Worm (Caenorhabditis elegans) whole organism, late embryonic: ENCODE measurements around the gene dpf-4.

Experiments used
- C38D4.7 ChIP-seq: fragments of 200-800 bp; sonication (Bioruptor generic); optimal IDR thresholded peaks from 2 replicates; lab custom pipeline; 2018; ENCODE audit warnings: mild to moderate bottlenecking, missing genetic modification characterization, moderate library complexity, missing compliant biosample characterization
- F13H6.1 ChIP-seq: sonication (generic microtip); optimal IDR thresholded peaks from 2 replicates; lab custom pipeline; 2016; ENCODE audit warnings: missing genetic modification characterization, missing compliant biosample characterization
- K02D7.2 ChIP-seq: sonication (generic microtip); optimal IDR thresholded peaks from 2 replicates; lab custom pipeline; 2017; ENCODE audit warnings: mild to moderate bottlenecking, missing genetic modification characterization, missing compliant biosample characterization
- Y22D7AL.16 ChIP-seq: sonication (generic microtip); optimal IDR thresholded peaks from 2 replicates; lab custom pipeline; 2016; ENCODE audit warnings: missing genetic modification characterization, missing compliant biosample characterization
- ama-1 ChIP-seq: fragments of 150-350 bp; optimal IDR thresholded peaks from 2 replicates; lab custom pipeline; 2014
- ceh-18 ChIP-seq: sonication (generic microtip); optimal IDR thresholded peaks from 2 replicates; lab custom pipeline; 2016; ENCODE audit warnings: missing genetic modification characterization, missing compliant biosample characterization
- ceh-22 ChIP-seq: sonication (generic microtip); optimal IDR thresholded peaks from 2 replicates; lab custom pipeline; 2017; ENCODE audit warnings: missing biosample characterization, missing genetic modification characterization
- ceh-30 ChIP-seq: fragments of 150-350 bp; optimal IDR thresholded peaks from 2 replicates; lab custom pipeline; 2014; ENCODE audit warnings: missing biosample characterization, missing genetic modification characterization
- ceh-31 ChIP-seq: sonication (generic microtip); optimal IDR thresholded peaks from 2 replicates; lab custom pipeline; 2016; ENCODE audit warnings: missing genetic modification characterization, missing compliant biosample characterization
- ceh-48 ChIP-seq: sonication (generic microtip); optimal IDR thresholded peaks from 2 replicates; lab custom pipeline; 2016; ENCODE audit warnings: missing genetic modification characterization, inconsistent platforms, missing compliant biosample characterization
- dmd-4 ChIP-seq: sonication (generic microtip); optimal IDR thresholded peaks from 2 replicates; lab custom pipeline; 2016; ENCODE audit warnings: borderline replicate concordance, missing genetic modification characterization, missing compliant biosample characterization
- elt-2 ChIP-seq: sonication (generic microtip); optimal IDR thresholded peaks from 2 replicates; lab custom pipeline; 2016; ENCODE audit warnings: missing genetic modification reagents, missing genetic modification characterization, missing compliant biosample characterization
- elt-4 ChIP-seq: sonication (generic microtip); optimal IDR thresholded peaks from 2 replicates; lab custom pipeline; 2016; ENCODE audit warnings: missing genetic modification characterization, missing compliant biosample characterization
- eyg-1 ChIP-seq: sonication (generic microtip); optimal IDR thresholded peaks from 2 replicates; lab custom pipeline; 2016; ENCODE audit warnings: missing genotype, missing genetic modification characterization, missing compliant biosample characterization
- fax-1 ChIP-seq: sonication (generic microtip); optimal IDR thresholded peaks from 2 replicates; lab custom pipeline; 2016; ENCODE audit warnings: missing genotype, missing genetic modification characterization, missing compliant biosample characterization
- fkh-6 ChIP-seq: sonication (generic microtip); optimal IDR thresholded peaks from 2 replicates; lab custom pipeline; 2016; ENCODE audit warnings: missing genetic modification characterization, missing compliant biosample characterization
- gmeb-2 ChIP-seq: sonication (generic microtip); optimal IDR thresholded peaks from 2 replicates; lab custom pipeline; 2016; ENCODE audit warnings: missing genetic modification characterization, inconsistent platforms, missing compliant biosample characterization
- hlh-30 ChIP-seq: sonication (generic microtip); optimal IDR thresholded peaks from 2 replicates; lab custom pipeline; 2017; ENCODE audit warnings: antibody characterized with exemption, missing genetic modification characterization, missing compliant biosample characterization; ENCODE audit not compliant: insufficient read depth
- lim-6 ChIP-seq: sonication (generic microtip); optimal IDR thresholded peaks from 2 replicates; lab custom pipeline; 2016; ENCODE audit warnings: missing genetic modification characterization, missing compliant biosample characterization
- lin-11 ChIP-seq: fragments of 200-800 bp; sonication (Bioruptor generic); optimal IDR thresholded peaks from 2 replicates; lab custom pipeline; 2018; ENCODE audit warnings: mild to moderate bottlenecking, missing genetic modification characterization, missing compliant biosample characterization
- madf-2 ChIP-seq: sonication (generic microtip); optimal IDR thresholded peaks from 2 replicates; lab custom pipeline; 2017; ENCODE audit warnings: missing genetic modification characterization, missing compliant biosample characterization
- mec-3 ChIP-seq: sonication (generic microtip); optimal IDR thresholded peaks from 2 replicates; lab custom pipeline; 2016; ENCODE audit warnings: borderline replicate concordance, missing genetic modification characterization, missing compliant biosample characterization
- nfya-1 ChIP-seq: sonication (generic microtip); optimal IDR thresholded peaks from 2 replicates; lab custom pipeline; 2017; ENCODE audit warnings: missing genetic modification characterization, mild to moderate bottlenecking, missing compliant biosample characterization, antibody characterized with exemption, moderate library complexity
- nhr-11 ChIP-seq: fragments of 150-350 bp; optimal IDR thresholded peaks from 2 replicates; lab custom pipeline; 2014; ENCODE audit warnings: missing biosample characterization, missing genetic modification characterization
- pag-3 ChIP-seq: sonication (generic microtip); optimal IDR thresholded peaks from 2 replicates; lab custom pipeline; 2016; ENCODE audit warnings: missing compliant biosample characterization, missing genetic modification characterization, borderline replicate concordance
- ref-2 ChIP-seq: sonication (generic microtip); optimal IDR thresholded peaks from 2 replicates; lab custom pipeline; 2016; ENCODE audit warnings: missing genetic modification characterization, missing compliant biosample characterization
- rnt-1 ChIP-seq: sonication (generic microtip); optimal IDR thresholded peaks from 2 replicates; lab custom pipeline; 2016; ENCODE audit warnings: missing genetic modification characterization, missing compliant biosample characterization
- syd-9 ChIP-seq: sonication (generic microtip); optimal IDR thresholded peaks from 2 replicates; lab custom pipeline; 2016; ENCODE audit warnings: mild to moderate bottlenecking, missing genetic modification characterization, moderate library complexity, missing compliant biosample characterization
- tbx-2 ChIP-seq: sonication (generic microtip); optimal IDR thresholded peaks from 2 replicates; lab custom pipeline; 2016; ENCODE audit warnings: missing genetic modification characterization, missing compliant biosample characterization
- tbx-7 ChIP-seq: sonication (generic microtip); optimal IDR thresholded peaks from 2 replicates; lab custom pipeline; 2016; ENCODE audit warnings: missing genotype, missing genetic modification characterization, missing compliant biosample characterization
- ttx-3 ChIP-seq: sonication (generic microtip); optimal IDR thresholded peaks from 2 replicates; lab custom pipeline; 2016; ENCODE audit warnings: missing genetic modification reagents, missing genetic modification characterization, missing compliant biosample characterization
- unc-42 ChIP-seq: sonication (generic microtip); optimal IDR thresholded peaks from 2 replicates; lab custom pipeline; 2016; ENCODE audit warnings: missing genotype, missing genetic modification characterization, missing compliant biosample characterization
- unc-55 ChIP-seq: sonication (generic microtip); optimal IDR thresholded peaks from 2 replicates; lab custom pipeline; 2017; ENCODE audit warnings: missing biosample characterization, missing genetic modification reagents, missing genetic modification characterization
- zip-5 ChIP-seq: sonication (generic microtip); optimal IDR thresholded peaks from 2 replicates; lab custom pipeline; 2016; ENCODE audit warnings: missing genetic modification characterization, missing compliant biosample characterization

The dpf-4 gene

DNA sequence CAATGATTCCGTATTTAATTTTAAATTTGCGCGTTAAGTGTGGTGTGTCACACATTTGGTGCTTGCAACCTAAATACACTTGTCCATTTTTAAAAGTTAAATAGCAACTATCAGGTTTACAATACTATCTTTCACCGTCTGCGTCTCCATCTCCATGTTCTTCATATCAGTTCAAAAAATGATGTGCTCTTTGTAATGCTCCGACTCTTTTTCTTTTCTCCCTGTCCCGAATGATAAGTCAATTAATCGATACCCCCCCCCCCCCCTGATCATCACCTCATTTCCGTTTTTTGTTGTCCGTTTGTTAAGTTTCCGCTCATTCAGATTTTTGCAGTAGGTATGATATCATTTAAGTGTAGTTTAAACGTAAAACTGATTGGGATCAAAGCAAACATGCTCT, 45.0 kb upstream of the dpf-4 start:
- TF ChIP-seq F13H6.1 (no peak), elt-2 (peak; percentile 20), ttx-3 (tag; lab: Kevin White, UChicago) (no peak), hlh-30 (tag; lab: Kevin White, UChicago) (no peak)

DNA sequence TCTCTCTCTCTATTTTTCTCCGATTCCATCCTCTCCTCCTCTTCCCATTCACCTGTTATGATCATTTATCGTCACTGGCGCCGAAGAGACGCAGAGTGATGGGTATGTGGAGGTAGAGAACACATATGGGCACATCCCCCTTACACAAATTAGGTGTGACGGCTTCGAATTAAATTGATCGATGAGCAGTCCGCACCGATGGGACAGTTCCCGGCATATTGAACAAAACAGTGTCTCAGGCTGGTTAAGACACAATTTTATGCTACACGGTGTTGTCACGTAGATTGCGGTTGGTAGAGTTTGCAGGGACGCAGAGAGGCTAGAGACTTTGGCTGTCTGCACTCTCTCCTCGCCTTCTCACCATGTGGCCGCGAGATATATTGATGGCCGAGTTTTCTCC, 44.3 kb upstream of the dpf-4 start, which contains the start of gene R12B2.7:
Gene R12B2.7 (plus strand): TSS at position 247 of the 400 bp plus-strand sequence.
- no peak for TF ChIP-seq ama-1 (lab: Kevin White, UChicago)
- TF ChIP-seq unc-55, result peak; percentile 34
- TF ChIP-seq fax-1 (tag; lab: Kevin White, UChicago), result no peak
- peak; percentile 13 for TF ChIP-seq tbx-2
- TF ChIP-seq syd-9 (tag; lab: Kevin White, UChicago), result no peak
- no peak for TF ChIP-seq ceh-48 (tag; lab: Kevin White, UChicago)
- no peak for TF ChIP-seq ceh-18
- TF ChIP-seq pag-3 (tag; lab: Kevin White, UChicago), result no peak
- no peak for TF ChIP-seq madf-2
- no peak for TF ChIP-seq zip-5 (tag; lab: Kevin White, UChicago)

DNA sequence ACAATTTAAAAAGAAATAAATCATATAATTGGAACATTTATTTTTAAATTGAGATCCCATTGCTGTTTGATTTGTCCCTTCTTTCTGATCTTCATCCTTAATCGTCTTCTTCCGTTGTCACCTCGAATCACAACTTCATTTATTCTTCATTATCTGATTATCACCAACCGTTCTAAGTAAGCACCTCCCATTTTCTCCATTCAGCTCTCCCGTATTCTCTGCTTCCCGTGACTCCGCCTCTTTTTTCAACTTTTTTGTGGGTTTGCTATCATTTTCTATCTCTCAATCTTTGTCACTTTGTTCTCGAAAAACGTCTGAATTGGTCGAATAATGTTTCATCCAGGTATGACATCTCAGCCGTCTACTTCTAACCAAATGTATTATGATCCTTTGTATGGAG, 43.2 kb upstream of the dpf-4 start, which contains the start of gene sma-4:
Gene sma-4 (plus strand): TSS at position 301 of the 400 bp plus-strand sequence.
- TF ChIP-seq K02D7.2 (tag; lab: Kevin White, UChicago) (no peak), gmeb-2 (tag; lab: Kevin White, UChicago) (no peak)
- TF ChIP-seq, all 69 proteins: peak for 0

DNA sequence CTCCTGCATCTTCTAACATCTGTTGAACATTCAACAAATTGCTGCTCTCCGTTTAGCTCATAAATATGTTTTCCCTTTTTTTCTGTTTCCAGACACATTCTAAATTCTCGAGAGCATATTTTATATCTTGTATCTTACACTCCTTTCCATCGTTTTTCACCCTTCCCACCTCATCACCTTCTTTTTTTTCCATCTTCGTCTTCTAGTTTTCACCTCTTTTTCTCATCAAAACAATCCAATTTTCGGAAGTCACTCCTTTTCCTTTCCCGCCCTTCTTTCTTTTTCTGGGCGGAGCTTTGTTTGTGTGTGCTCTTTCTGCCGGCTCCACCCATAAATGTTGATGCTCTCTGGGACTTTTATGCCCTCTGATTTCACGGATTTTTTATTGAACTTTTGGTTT, 36.3 kb upstream of the dpf-4 start:
- no peak for TF ChIP-seq C38D4.7
- TF ChIP-seq unc-42, result peak; percentile 63

DNA sequence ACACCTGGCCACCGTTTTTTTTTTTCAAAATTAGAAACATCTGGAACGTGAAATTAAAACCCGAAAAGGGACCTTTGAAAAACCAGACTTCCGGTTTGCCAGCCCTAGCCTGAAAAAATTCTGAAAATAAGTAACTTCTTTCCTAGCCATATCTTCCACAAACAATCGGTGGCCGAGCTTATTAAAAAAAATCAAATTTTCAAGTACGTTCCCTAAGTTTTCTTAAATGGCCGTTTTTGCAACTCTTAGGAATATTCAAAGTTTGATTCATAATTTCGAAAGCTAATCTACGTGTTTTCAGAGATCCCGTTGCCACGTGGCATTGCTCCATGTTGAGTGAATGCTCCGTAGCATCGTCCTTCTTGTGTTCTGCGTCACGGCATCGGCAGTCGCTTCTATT, 35.5 kb upstream of the dpf-4 start, which contains the start of gene R12B2.8:
Gene R12B2.8 (plus strand): TSS at position 301 of the 400 bp plus-strand sequence.
- TF ChIP-seq K02D7.2 (tag; lab: Kevin White, UChicago), result no peak
- no peak for TF ChIP-seq pag-3 (tag; lab: Kevin White, UChicago)
- TF ChIP-seq ceh-30 (tag; lab: Kevin White, UChicago), result no peak
- TF ChIP-seq nhr-11 (tag; lab: Kevin White, UChicago), result no peak
- no peak for TF ChIP-seq Y22D7AL.16 (tag; lab: Kevin White, UChicago)
- TF ChIP-seq nfya-1, result no peak
- no peak for TF ChIP-seq lim-6
- TF ChIP-seq lin-11 (tag; lab: Kevin White, UChicago), result no peak
- no peak for TF ChIP-seq ama-1 (lab: Kevin White, UChicago)
- no peak for TF ChIP-seq gmeb-2 (tag; lab: Kevin White, UChicago)
- TF ChIP-seq ref-2 (tag; lab: Kevin White, UChicago), result no peak
- TF ChIP-seq ceh-22 (tag; lab: Kevin White, UChicago), result no peak
- TF ChIP-seq elt-4 (tag; lab: Kevin White, UChicago), result no peak
- TF ChIP-seq rnt-1 (tag; lab: Kevin White, UChicago), result no peak
- TF ChIP-seq tbx-7, result no peak
- no peak for TF ChIP-seq madf-2
- TF ChIP-seq dmd-4 (tag; lab: Kevin White, UChicago), result no peak
- TF ChIP-seq fkh-6, result no peak
- TF ChIP-seq hlh-30 (tag; lab: Kevin White, UChicago), result no peak
- no peak for TF ChIP-seq eyg-1 (tag; lab: Kevin White, UChicago)

DNA sequence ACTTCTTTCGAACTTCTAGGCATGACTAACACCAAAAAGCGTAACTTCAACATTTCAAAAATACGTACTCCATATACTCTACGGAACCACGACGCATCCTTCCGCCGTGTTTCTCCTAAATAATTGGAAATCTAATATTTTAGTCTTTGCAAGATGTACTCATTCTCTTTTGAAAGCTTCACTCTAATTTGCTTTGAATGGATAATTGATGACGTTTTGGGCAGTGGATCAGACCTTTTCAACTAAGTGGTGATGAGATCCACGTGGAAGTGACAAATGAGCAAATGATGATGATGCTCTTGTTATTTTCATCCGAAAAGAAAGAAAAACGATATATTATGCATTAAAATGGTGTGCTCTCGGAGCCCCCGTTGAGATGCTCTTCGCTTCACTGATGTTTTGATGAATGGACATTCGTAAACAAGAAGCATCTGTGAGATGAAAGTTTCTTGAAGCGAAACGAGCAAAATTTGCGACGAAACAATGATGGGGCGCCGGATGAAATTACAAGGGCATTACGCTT, 34.6 kb upstream of the dpf-4 start:
- TF ChIP-seq mec-3 (tag; lab: Kevin White, UChicago) (no peak), ceh-31 (tag; lab: Kevin White, UChicago) (peak; percentile 26)
